Worm (Caenorhabditis elegans) whole organism, L1 larva: ENCODE data around the gene nfm-1.

Experiments
- C16A3.4 ChIP-seq: fragments of 150-350 bp; optimal IDR thresholded peaks from 2 replicates; lab custom pipeline; 2014; ENCODE audit warnings: missing biosample characterization, missing genetic modification characterization
- ama-1 ChIP-seq: fragments of 150-350 bp; optimal IDR thresholded peaks from 2 replicates; lab custom pipeline; 2014
- ceh-63 ChIP-seq: fragments of 200-800 bp; sonication (Bioruptor generic); optimal IDR thresholded peaks from 2 replicates; lab custom pipeline; 2018; ENCODE audit warnings: mild to moderate bottlenecking, missing genetic modification characterization, missing compliant biosample characterization
- dsc-1 ChIP-seq: sonication (generic microtip); optimal IDR thresholded peaks from 2 replicates; lab custom pipeline; 2016; ENCODE audit warnings: mild to moderate bottlenecking, missing genetic modification characterization, missing compliant biosample characterization
- efl-1 ChIP-seq, 4 experiments: fragments of 150-350 bp; optimal IDR thresholded peaks in 3 of 4; peaks in 1 of 4; 1 replicate in 1 of 4; 2 replicates in 3 of 4; lab custom pipeline; 2014; ENCODE audit warnings: missing biosample characterization in 2 of 4, missing genetic modification characterization in 2 of 4, missing genetic modification reagents in 2 of 4
- efl-3 ChIP-seq: fragments of 200-800 bp; sonication (Bioruptor generic); optimal IDR thresholded peaks from 2 replicates; lab custom pipeline; 2018; ENCODE audit warnings: mild to moderate bottlenecking, missing genetic modification characterization, missing compliant biosample characterization
- egl-13 ChIP-seq: sonication (generic microtip); optimal IDR thresholded peaks from 2 replicates; lab custom pipeline; 2016; ENCODE audit warnings: missing genotype, missing genetic modification reagents, missing genetic modification characterization, missing compliant biosample characterization
- elt-2 ChIP-seq: sonication (generic microtip); optimal IDR thresholded peaks from 2 replicates; lab custom pipeline; 2016; ENCODE audit warnings: missing genetic modification characterization, mild to moderate bottlenecking, inconsistent platforms, missing compliant biosample characterization, missing genetic modification reagents
- elt-3 ChIP-seq, 6 experiments: fragments of 150-350 bp in 1 of 6; sonication (generic microtip); optimal IDR thresholded peaks; 2 replicates each; lab custom pipeline; 2017 to 2018; ENCODE audit warnings: missing biosample characterization in 6 of 6, missing genetic modification characterization in 6 of 6, inconsistent platforms in 1 of 6
- fkh-4 ChIP-seq: sonication (generic microtip); optimal IDR thresholded peaks from 2 replicates; lab custom pipeline; 2016; ENCODE audit warnings: missing compliant biosample characterization, missing genetic modification characterization, borderline replicate concordance
- grh-1 ChIP-seq: fragments of 200-800 bp; sonication (Bioruptor generic); IDR thresholded peaks from 2 replicates; pipeline ENCODE4 v1.3.6; 2022; ENCODE audit warnings: missing genetic modification reagents, missing genetic modification characterization, missing compliant biosample characterization
- hlh-17 ChIP-seq: fragments of 200-800 bp; sonication (Bioruptor generic); optimal IDR thresholded peaks from 2 replicates; lab custom pipeline; 2018; ENCODE audit warnings: missing genetic modification characterization, mild to moderate bottlenecking, missing compliant biosample characterization, moderate library complexity, borderline replicate concordance
- irx-1 ChIP-seq: sonication (generic microtip); optimal IDR thresholded peaks from 2 replicates; lab custom pipeline; 2016; ENCODE audit warnings: missing genetic modification characterization, missing compliant biosample characterization
- jun-1 ChIP-seq: fragments of 150-350 bp; optimal IDR thresholded peaks from 2 replicates; lab custom pipeline; 2014; ENCODE audit warnings: missing biosample characterization, missing genetic modification reagents, missing genetic modification characterization
- lin-13 ChIP-seq: fragments of 150-350 bp; optimal IDR thresholded peaks from 2 replicates; lab custom pipeline; 2014; ENCODE audit warnings: missing biosample characterization, missing genetic modification reagents, missing genetic modification characterization
- lin-14 ChIP-seq: fragments of 200-800 bp; sonication (Bioruptor generic); optimal IDR thresholded peaks from 2 replicates; lab custom pipeline; 2018; ENCODE audit warnings: mild to moderate bottlenecking, missing genetic modification characterization, moderate library complexity, missing compliant biosample characterization
- lin-35 ChIP-seq, 2 experiments: fragments of 150-350 bp; optimal IDR thresholded peaks; 2 replicates each; lab custom pipeline; 2014; ENCODE audit warnings: missing biosample characterization in 2 of 2, missing genetic modification characterization in 2 of 2, missing genetic modification reagents in 2 of 2
- lin-39 ChIP-seq: fragments of 150-350 bp; optimal IDR thresholded peaks from 2 replicates; lab custom pipeline; 2014; ENCODE audit warnings: missing biosample characterization, missing genetic modification reagents, missing genetic modification characterization
- lsy-2 ChIP-seq, 2 experiments: fragments of 150-350 bp; optimal IDR thresholded peaks; 2 replicates each; lab custom pipeline; 2014; ENCODE audit warnings: missing biosample characterization in 2 of 2, missing genetic modification characterization in 2 of 2
- mep-1 ChIP-seq: fragments of 150-350 bp; optimal IDR thresholded peaks from 2 replicates; lab custom pipeline; 2014; ENCODE audit warnings: missing biosample characterization, missing genetic modification characterization
- nhr-12 ChIP-seq: sonication (generic microtip); optimal IDR thresholded peaks from 2 replicates; lab custom pipeline; 2017; ENCODE audit warnings: missing biosample characterization, missing genetic modification characterization
- nhr-19 ChIP-seq: fragments of 200-800 bp; sonication (Bioruptor generic); conservative IDR thresholded peaks from 2 replicates; pipeline ENCODE4 v1.3.6; 2022; ENCODE audit warnings: missing genetic modification characterization, missing compliant biosample characterization
- nhr-47 ChIP-seq: sonication (generic microtip); optimal IDR thresholded peaks from 2 replicates; lab custom pipeline; 2016; ENCODE audit warnings: mild to moderate bottlenecking, missing genetic modification characterization, moderate library complexity, missing compliant biosample characterization
- nhr-71 ChIP-seq: sonication (generic microtip); optimal IDR thresholded peaks from 2 replicates; lab custom pipeline; 2016; ENCODE audit warnings: mild to moderate bottlenecking, missing genetic modification characterization, moderate library complexity, missing compliant biosample characterization
- nhr-85 ChIP-seq: sonication (generic microtip); peaks from one replicate; lab custom pipeline; 2016; ENCODE audit warnings: missing genetic modification characterization, inconsistent platforms, missing compliant biosample characterization
- pag-3 ChIP-seq: sonication (generic microtip); optimal IDR thresholded peaks from 2 replicates; lab custom pipeline; 2017; ENCODE audit warnings: missing genetic modification characterization, mild to moderate bottlenecking, missing compliant biosample characterization, antibody characterized with exemption, borderline replicate concordance; ENCODE audit not compliant: insufficient read depth
- pax-3 ChIP-seq: fragments of 200-800 bp; sonication (Bioruptor generic); optimal IDR thresholded peaks from 2 replicates; lab custom pipeline; 2018; ENCODE audit warnings: mild to moderate bottlenecking, missing genetic modification characterization, moderate library complexity, missing compliant biosample characterization
- pqm-1 ChIP-seq: sonication (generic microtip); optimal IDR thresholded peaks from 3 replicates; lab custom pipeline; 2017; ENCODE audit warnings: missing biosample characterization, missing genetic modification characterization
- snu-23 ChIP-seq: sonication (generic microtip); optimal IDR thresholded peaks from 2 replicates; lab custom pipeline; 2016; ENCODE audit warnings: missing genetic modification characterization, missing compliant biosample characterization
- unc-62 ChIP-seq: fragments of 150-350 bp; optimal IDR thresholded peaks from 2 replicates; lab custom pipeline; 2014; ENCODE audit warnings: missing biosample characterization, missing genetic modification reagents, missing genetic modification characterization
- unc-98 ChIP-seq: fragments of 200-800 bp; sonication (Bioruptor generic); IDR thresholded peaks from 2 replicates; pipeline ENCODE4 v1.3.6; 2022; ENCODE audit warnings: missing genetic modification characterization, missing compliant biosample characterization

nfm-1 gene

ce11 chrIII:6147903-6148302, 11.3 kb upstream of the nfm-1 start, which contains the start of gene Y42G9A.2:
Gene Y42G9A.2 (plus strand): TSS chrIII:6148186.
- TF ChIP-seq C16A3.4 (tag; lab: Kevin White, UChicago) = no peak
- peak; percentile 14 for TF ChIP-seq snu-23 (GFP tag; lab: Kevin White, UChicago)

- no peak for TF ChIP-seq pqm-1
- TF ChIP-seq efl-3 = no peak
- peak; percentile 6 for TF ChIP-seq lin-14 (GFP tag; lab: Kevin White, UChicago)
- TF ChIP-seq unc-98 = no peak
- no peak for TF ChIP-seq irx-1 (tag; lab: Kevin White, UChicago)
- no peak for TF ChIP-seq egl-13 (tag; lab: Kevin White, UChicago)
- no peak for TF ChIP-seq hlh-17 (GFP tag; lab: Kevin White, UChicago)
- no peak for TF ChIP-seq nhr-19 (GFP tag; lab: Robert Waterston, UW)
These were observed 10.6 kb upstream of the nfm-1 start for ce11 chrIII:6148684-6149083.

- TF ChIP-seq elt-2 (tag; lab: Kevin White, UChicago) (peak; percentile 49), jun-1 (tag; lab: Kevin White, UChicago) (peak; percentile 19), lin-35 (GFP tag; optimal IDR thresholded peaks at IDR 0.05; lab: Kevin White, UChicago) (peak in 1 of 2 experiments; percentile 26), efl-1 (optimal IDR thresholded peaks at IDR 0.05; lab: Kevin White, UChicago) (peak in 1 of 2 experiments; percentile 18), efl-1 (GFP tag; optimal IDR thresholded peaks at IDR 0.05 in 1 of 2; lab: Kevin White, UChicago) (peak in 1 of 2 experiments; percentile 45), lsy-2 (tag; optimal IDR thresholded peaks at IDR 0.05; lab: Kevin White, UChicago) (no peak)
- TF ChIP-seq, all 84 proteins: peak for 4
These were observed 9.7 kb upstream of the nfm-1 start, which contains the start of the genes wht-7 and Y42G9A.1 for ce11 chrIII:6149467-6150072. Gene wht-7 (minus strand): TSS chrIII:6149597. Gene Y42G9A.1 (plus strand): TSS chrIII:6149961.

ce11 chrIII:6154586-6154985, 4.7 kb upstream of the nfm-1 start:
- no peak for TF ChIP-seq nhr-85 (tag; lab: Kevin White, UChicago)
- no peak for TF ChIP-seq pax-3
- TF ChIP-seq efl-1 (optimal IDR thresholded peaks at IDR 0.05; lab: Kevin White, UChicago) = no peak
- TF ChIP-seq efl-1 (GFP tag; optimal IDR thresholded peaks at IDR 0.05 in 1 of 2; lab: Kevin White, UChicago) = peak in 1 of 2 experiments; percentile 4
- no peak for TF ChIP-seq lin-39 (tag; lab: Kevin White, UChicago)
- no peak for TF ChIP-seq nhr-12 (tag; lab: Kevin White, UChicago)

ce11 chrIII:6155787-6156186, 3.5 kb upstream of the nfm-1 start:
- peak; percentile 15 for TF ChIP-seq mep-1 (tag; lab: Kevin White, UChicago)
- TF ChIP-seq unc-62 (GFP tag; lab: Kevin White, UChicago) = no peak
- no peak for TF ChIP-seq snu-23 (GFP tag; lab: Kevin White, UChicago)
- TF ChIP-seq dsc-1 (tag; lab: Kevin White, UChicago) = peak; percentile 93
- TF ChIP-seq nhr-47 (tag; lab: Kevin White, UChicago) = no peak
- TF ChIP-seq pag-3 (tag; lab: Kevin White, UChicago) = peak; percentile 95
- peak in 1 of 2 experiments; percentile 31 for TF ChIP-seq lsy-2 (tag; optimal IDR thresholded peaks at IDR 0.05; lab: Kevin White, UChicago)
- peak; percentile 20 for TF ChIP-seq nhr-71 (tag; lab: Kevin White, UChicago)
- TF ChIP-seq lin-14 (GFP tag; lab: Kevin White, UChicago) = peak; percentile 65
- TF ChIP-seq grh-1 (GFP tag; lab: Robert Waterston, UW) = no peak
- no peak for TF ChIP-seq ama-1 (lab: Kevin White, UChicago)
- peak; percentile 66 for TF ChIP-seq fkh-4 (tag; lab: Kevin White, UChicago)
- TF ChIP-seq elt-3 (tag; optimal IDR thresholded peaks at IDR 0.05; lab: Kevin White, UChicago) = no peak
- TF ChIP-seq ceh-63 (GFP tag; lab: Kevin White, UChicago) = no peak
- no peak for TF ChIP-seq lin-13 (GFP tag; lab: Kevin White, UChicago)
